4 fruit fly cellular contexts compared by ENCODE assay signal in the genomic region with DNA sequence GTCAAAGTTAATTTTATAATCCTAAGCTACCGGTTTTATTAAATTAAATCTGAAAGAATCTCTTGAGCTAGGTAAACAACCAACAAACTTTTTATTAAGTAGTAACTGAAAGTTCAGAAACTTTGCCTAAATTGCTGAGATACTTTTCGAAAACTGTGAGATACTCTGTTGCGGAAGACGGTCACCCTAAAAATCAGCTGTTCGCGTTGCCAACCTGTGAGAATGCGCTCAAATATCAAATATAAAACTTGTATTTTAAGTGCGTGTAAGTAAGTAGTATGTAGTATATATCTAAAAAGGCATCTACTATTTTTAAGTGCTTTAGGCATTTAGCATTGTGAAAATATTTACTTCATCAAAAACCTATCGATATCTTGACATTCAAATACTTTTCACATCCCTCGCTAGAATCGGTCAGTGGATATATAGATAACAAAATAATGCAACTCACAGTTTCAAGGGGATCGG.
A peak's percentile ranks its signal among the peaks of the same experiment; 100 is the strongest.
TF ChIP-seq lines count a peak whose summit lies in the region.

A gene (minus strand): TSS at position 157 of the 468 bp plus-strand sequence.
A gene (plus strand): TSS at position 412 of the 468 bp plus-strand sequence.

- TF ChIP-seq CTCF in whole organism, embryonic (GFP tag; optimal IDR thresholded peaks at IDR 0.05; lab: Kevin White, UChicago): no peak

TF ChIP-seq in whole organism, adult, 20 proteins besides CTCF, POLR2A, EP300 and RAD21:
- peak; percentile 6 for TF ChIP-seq CG1620 (GFP tag; optimal IDR thresholded peaks at IDR 0.05; lab: Kevin White, UChicago)
- TF ChIP-seq CG11617 (GFP tag; optimal IDR thresholded peaks at IDR 0.05; lab: Kevin White, UChicago): peak; percentile 15
- TF ChIP-seq CG7101 (tag; optimal IDR thresholded peaks at IDR 0.05; lab: Kevin White, UChicago): no peak
- TF ChIP-seq Clk (GFP tag; optimal IDR thresholded peaks at IDR 0.05; lab: Kevin White, UChicago): no peak
- no peak for TF ChIP-seq Crg-1 (GFP tag; optimal IDR thresholded peaks at IDR 0.05; lab: Kevin White, UChicago)
- peak; percentile 36 for TF ChIP-seq toe (GFP tag; optimal IDR thresholded peaks at IDR 0.05; lab: Kevin White, UChicago)
- TF ChIP-seq kay (GFP tag; lab: Kevin White, UChicago; ENCODE audit: borderline replicate concordance): peak; percentile 96
- TF ChIP-seq CG14711 (tag; optimal IDR thresholded peaks at IDR 0.05; lab: Kevin White, UChicago): peak; percentile 29
- TF ChIP-seq CG12768 (GFP tag; optimal IDR thresholded peaks at IDR 0.05; lab: Kevin White, UChicago): no peak
- peak; percentile 55 for TF ChIP-seq CG5204 (GFP tag; optimal IDR thresholded peaks at IDR 0.05; lab: Kevin White, UChicago)
- TF ChIP-seq tj (GFP tag; optimal IDR thresholded peaks at IDR 0.05; lab: Kevin White, UChicago): peak; percentile 35
- no peak for TF ChIP-seq CG33017 (tag; optimal IDR thresholded peaks at IDR 0.05; lab: Kevin White, UChicago)
- peak; percentile 31 for TF ChIP-seq ovo (GFP tag; optimal IDR thresholded peaks at IDR 0.05; lab: Kevin White, UChicago)
- TF ChIP-seq CG7045 (GFP tag; optimal IDR thresholded peaks at IDR 0.05; lab: Kevin White, UChicago): no peak
- TF ChIP-seq bab1 (GFP tag; optimal IDR thresholded peaks at IDR 0.05; lab: Kevin White, UChicago): no peak
- peak; percentile 95 for TF ChIP-seq pad (GFP tag; optimal IDR thresholded peaks at IDR 0.05; lab: Kevin White, UChicago)
- no peak for TF ChIP-seq cnc (optimal IDR thresholded peaks at IDR 0.05; lab: Kevin White, UChicago)
- peak; percentile 52 for TF ChIP-seq Hr96 (GFP tag; optimal IDR thresholded peaks at IDR 0.05; lab: Kevin White, UChicago)

TF ChIP-seq in whole organism, embryonic, 481 proteins besides CTCF, POLR2A, EP300 and RAD21 (continues in another document):
- TF ChIP-seq Max (GFP tag; optimal IDR thresholded peaks at IDR 0.05; lab: Kevin White, UChicago) (peak; percentile 8), CG6689 (GFP tag; IDR thresholded peaks at IDR 0.05; lab: Robert Waterston, UW) (no peak), CG8281 (tag; optimal IDR thresholded peaks at IDR 0.05; lab: Kevin White, UChicago) (no peak), CG6654 (GFP tag; optimal IDR thresholded peaks at IDR 0.05; lab: Kevin White, UChicago) (no peak), Dek (tag; optimal IDR thresholded peaks at IDR 0.05; lab: Kevin White, UChicago) (no peak), pfk (GFP tag; optimal IDR thresholded peaks at IDR 0.05; lab: Kevin White, UChicago) (no peak), CG11093 (GFP tag; IDR thresholded peaks at IDR 0.05; lab: Robert Waterston, UW) (no peak), dati (GFP tag; IDR thresholded peaks at IDR 0.05; lab: Robert Waterston, UW) (no peak), sc (optimal IDR thresholded peaks at IDR 0.05; lab: Kevin White, UChicago) (no peak), sc (GFP tag; optimal IDR thresholded peaks at IDR 0.05; lab: Kevin White, UChicago) (no peak), CG7271 (tag; optimal IDR thresholded peaks at IDR 0.05; lab: Kevin White, UChicago) (no peak), lmd (GFP tag; IDR thresholded peaks at IDR 0.05; lab: Robert Waterston, UW) (no peak), cwo (GFP tag; optimal IDR thresholded peaks at IDR 0.05; lab: Kevin White, UChicago) (no peak), CG6791 (GFP tag; IDR thresholded peaks at IDR 0.05; lab: Robert Waterston, UW; ENCODE audit: partially characterized antibody) (no peak), Mrtf (GFP tag; IDR thresholded peaks at IDR 0.05; lab: Robert Waterston, UW) (no peak), ATbp (GFP tag; optimal IDR thresholded peaks at IDR 0.05; lab: Kevin White, UChicago) (no peak), sqz (GFP tag; optimal IDR thresholded peaks at IDR 0.05; lab: Kevin White, UChicago) (no peak), Tbp (GFP tag; optimal IDR thresholded peaks at IDR 0.05; lab: Kevin White, UChicago) (no peak), CG15269 (tag; optimal IDR thresholded peaks at IDR 0.05; lab: Kevin White, UChicago) (peak; percentile 9), CG4282 (GFP tag; optimal IDR thresholded peaks at IDR 0.05; lab: Kevin White, UChicago) (no peak), salm (tag; optimal IDR thresholded peaks at IDR 0.05; lab: Kevin White, UChicago) (no peak), CG17912 (GFP tag; optimal IDR thresholded peaks at IDR 0.05; lab: Kevin White, UChicago) (no peak), Spps (tag; optimal IDR thresholded peaks at IDR 0.05; lab: Kevin White, UChicago) (no peak), cad (GFP tag; optimal IDR thresholded peaks at IDR 0.05; lab: Kevin White, UChicago) (no peak), CG13624 (GFP tag; optimal IDR thresholded peaks at IDR 0.05; lab: Kevin White, UChicago) (peak; percentile 6)

TF ChIP-seq in whole organism, prepupa, 60 proteins besides CTCF, POLR2A, EP300 and RAD21 (continues in another document):
- TF ChIP-seq Ets21C (GFP tag; optimal IDR thresholded peaks at IDR 0.05; lab: Kevin White, UChicago): no peak
- TF ChIP-seq Hr4 (GFP tag; optimal IDR thresholded peaks at IDR 0.05; lab: Kevin White, UChicago): peak; percentile 64
- TF ChIP-seq OdsH (GFP tag; optimal IDR thresholded peaks at IDR 0.05; lab: Kevin White, UChicago): peak; percentile 11
- TF ChIP-seq Ets96B (tag; optimal IDR thresholded peaks at IDR 0.05; lab: Kevin White, UChicago): no peak
- TF ChIP-seq Hr39 (GFP tag; optimal IDR thresholded peaks at IDR 0.05; lab: Kevin White, UChicago): peak; percentile 41
- no peak for TF ChIP-seq Sox102F (GFP tag; optimal IDR thresholded peaks at IDR 0.05; lab: Kevin White, UChicago)
- TF ChIP-seq CG9139 (GFP tag; optimal IDR thresholded peaks at IDR 0.05; lab: Kevin White, UChicago): no peak
- no peak for TF ChIP-seq CG10631 (GFP tag; optimal IDR thresholded peaks at IDR 0.05; lab: Kevin White, UChicago)
- TF ChIP-seq Lpt (GFP tag; optimal IDR thresholded peaks at IDR 0.05; lab: Kevin White, UChicago): no peak
- peak; percentile 18 for TF ChIP-seq topi (GFP tag; optimal IDR thresholded peaks at IDR 0.05; lab: Kevin White, UChicago)
- TF ChIP-seq Gug (GFP tag; IDR thresholded peaks at IDR 0.05; lab: Robert Waterston, UW): no peak
- TF ChIP-seq dsx (GFP tag; optimal IDR thresholded peaks at IDR 0.05; lab: Kevin White, UChicago; ENCODE audit: poor library complexity, severe bottlenecking): peak; percentile 46
- TF ChIP-seq eg (GFP tag; IDR thresholded peaks at IDR 0.05; lab: Robert Waterston, UW): no peak
- no peak for TF ChIP-seq CG6276 (GFP tag; optimal IDR thresholded peaks at IDR 0.05; lab: Kevin White, UChicago)
- TF ChIP-seq CG16779 (tag; optimal IDR thresholded peaks at IDR 0.05; lab: Kevin White, UChicago): no peak
- TF ChIP-seq net (GFP tag; optimal IDR thresholded peaks at IDR 0.05; lab: Kevin White, UChicago): no peak
- TF ChIP-seq CG32006 (GFP tag; optimal IDR thresholded peaks at IDR 0.05; lab: Kevin White, UChicago): no peak
- no peak for TF ChIP-seq CG6854 (GFP tag; optimal IDR thresholded peaks at IDR 0.05; lab: Kevin White, UChicago)
- no peak for TF ChIP-seq Blimp-1 (GFP tag; optimal IDR thresholded peaks at IDR 0.05; lab: Kevin White, UChicago)
- peak; percentile 22 for TF ChIP-seq Eip78C (GFP tag; lab: Kevin White, UChicago)
- TF ChIP-seq Sox15 (GFP tag; optimal IDR thresholded peaks at IDR 0.05; lab: Kevin White, UChicago): no peak
- TF ChIP-seq CG15336 (GFP tag; IDR thresholded peaks at IDR 0.05; lab: Robert Waterston, UW): no peak; the same call in 1 of the 2 replicates
- TF ChIP-seq CG6792 (GFP tag; optimal IDR thresholded peaks at IDR 0.05; lab: Kevin White, UChicago): no peak
- no peak for TF ChIP-seq CG11762 (GFP tag; optimal IDR thresholded peaks at IDR 0.05; lab: Kevin White, UChicago; ENCODE audit: insufficient read depth)
- TF ChIP-seq fd85E (GFP tag; optimal IDR thresholded peaks at IDR 0.05; lab: Kevin White, UChicago): no peak

TF ChIP-seq in whole organism, wandering third instar larva, 38 proteins besides CTCF, POLR2A, EP300 and RAD21:
- TF ChIP-seq br (GFP tag; optimal IDR thresholded peaks at IDR 0.05; lab: Kevin White, UChicago) (no peak), psq (GFP tag; optimal IDR thresholded peaks at IDR 0.05; lab: Kevin White, UChicago) (peak; percentile 3), woc (GFP tag; optimal IDR thresholded peaks at IDR 0.05; lab: Kevin White, UChicago) (peak; percentile 34), pan (optimal IDR thresholded peaks at IDR 0.05; lab: Kevin White, UChicago) (no peak), Myc (optimal IDR thresholded peaks at IDR 0.05; lab: Kevin White, UChicago) (peak; percentile 55), Vsx2 (GFP tag; optimal IDR thresholded peaks at IDR 0.05; lab: Kevin White, UChicago; ENCODE audit: partially characterized antibody) (no peak), ey (GFP tag; optimal IDR thresholded peaks at IDR 0.05; lab: Kevin White, UChicago) (peak; percentile 38), Mio (GFP tag; optimal IDR thresholded peaks at IDR 0.05; lab: Kevin White, UChicago) (no peak), jim (GFP tag; optimal IDR thresholded peaks at IDR 0.05; lab: Kevin White, UChicago) (no peak), fru (GFP tag; optimal IDR thresholded peaks at IDR 0.05; lab: Kevin White, UChicago) (peak; percentile 6), CrebA (GFP tag; optimal IDR thresholded peaks at IDR 0.05; lab: Kevin White, UChicago; ENCODE audit: borderline replicate concordance) (no peak), brk (GFP tag; optimal IDR thresholded peaks at IDR 0.05; lab: Kevin White, UChicago) (no peak), Jra (GFP tag; optimal IDR thresholded peaks at IDR 0.05; lab: Kevin White, UChicago) (peak; percentile 47), foxo (GFP tag; optimal IDR thresholded peaks at IDR 0.05; lab: Kevin White, UChicago) (peak; percentile 28 to 32), HLH106 (tag; optimal IDR thresholded peaks at IDR 0.05; lab: Kevin White, UChicago) (peak; percentile 17), h (GFP tag; optimal IDR thresholded peaks at IDR 0.05; lab: Kevin White, UChicago) (peak; percentile 47), Rel (GFP tag; optimal IDR thresholded peaks at IDR 0.05; lab: Kevin White, UChicago) (no peak), Rel (tag; optimal IDR thresholded peaks at IDR 0.05; lab: Kevin White, UChicago) (peak; percentile 9), Hr83 (GFP tag; optimal IDR thresholded peaks at IDR 0.05; lab: Kevin White, UChicago; ENCODE audit: poor library complexity, severe bottlenecking) (no peak), rgr (GFP tag; optimal IDR thresholded peaks at IDR 0.05; lab: Kevin White, UChicago) (peak; percentile 47), GATAd (GFP tag; optimal IDR thresholded peaks at IDR 0.05; lab: Kevin White, UChicago) (peak; percentile 1), OdsH (GFP tag; optimal IDR thresholded peaks at IDR 0.05; lab: Kevin White, UChicago) (peak; percentile 18), dmrt93B (GFP tag; optimal IDR thresholded peaks at IDR 0.05; lab: Kevin White, UChicago) (no peak)
